Worm (Caenorhabditis elegans): ENCODE data around the gene psme-3.

- TF ChIP-seq lsy-2 (tag; optimal IDR thresholded peaks at IDR 0.05), result no peak
- TF ChIP-seq unc-62 (GFP tag; optimal IDR thresholded peaks at IDR 0.05), result no peak
- TF ChIP-seq ama-1 (optimal IDR thresholded peaks at IDR 0.05), result no peak
- TF ChIP-seq nhr-237 (tag; optimal IDR thresholded peaks at IDR 0.05), result no peak
Observed at ce11 chrIII:11558251-11558650, 9.7 kb upstream of the psme-3 start.
